Fruit fly (Drosophila melanogaster) whole organism, prepupa: ENCODE measurements around the gene Pebp1.

Experiments
- Blimp-1 ChIP-seq: fragments of 200-800 bp; sonication (Bioruptor generic); optimal IDR thresholded peaks from 3 replicates; lab custom pipeline; 2017; ENCODE audit warnings: missing biosample characterization, missing genetic modification characterization, mild to moderate bottlenecking, moderate library complexity, missing genetic modification reagents
- CG11762 ChIP-seq: fragments of 200-800 bp; sonication (Bioruptor generic); optimal IDR thresholded peaks from 3 replicates; lab custom pipeline; 2016; ENCODE audit warnings: missing biosample characterization, missing genetic modification characterization; ENCODE audit not compliant: insufficient read depth
- CG15336 ChIP-seq: fragments of 200-800 bp; sonication (Bioruptor generic); IDR thresholded peaks from 2 replicates; pipeline ENCODE4 v1.3.6; 2022; ENCODE audit warnings: missing biosample characterization, missing genetic modification characterization
- CG1621 ChIP-seq: fragments of 200-800 bp; sonication (Bioruptor generic); optimal IDR thresholded peaks from 3 replicates; lab custom pipeline; 2018; ENCODE audit warnings: missing biosample characterization, mild to moderate bottlenecking, missing genetic modification characterization
- CG3032 ChIP-seq: fragments of 200-800 bp; optimal IDR thresholded peaks from 2 replicates; lab custom pipeline; 2019; ENCODE audit warnings: missing biosample characterization, mild to moderate bottlenecking, missing genetic modification characterization, moderate library complexity
- CG31627 ChIP-seq: fragments of 200-800 bp; sonication (Bioruptor generic); optimal IDR thresholded peaks from 3 replicates; lab custom pipeline; 2016; ENCODE audit warnings: missing biosample characterization, missing genetic modification characterization
- CG32006 ChIP-seq: fragments of 200-800 bp; sonication (Bioruptor generic); optimal IDR thresholded peaks from 3 replicates; lab custom pipeline; 2017; ENCODE audit warnings: missing biosample characterization, mild to moderate bottlenecking, missing genetic modification characterization
- CG3919 ChIP-seq: fragments of 200-800 bp; sonication (Bioruptor generic); optimal IDR thresholded peaks from 3 replicates; lab custom pipeline; 2016; ENCODE audit warnings: missing biosample characterization, missing genetic modification characterization
- CG6163 ChIP-seq: fragments of 200-800 bp; sonication (Bioruptor generic); IDR thresholded peaks from 3 replicates; pipeline ENCODE4 v1.3.6; 2022; ENCODE audit warnings: missing biosample characterization, missing genetic modification characterization
- CG6808 ChIP-seq: fragments of 200-800 bp; sonication (Bioruptor generic); optimal IDR thresholded peaks from 3 replicates; lab custom pipeline; 2017; ENCODE audit warnings: missing biosample characterization, missing genetic modification characterization, mild to moderate bottlenecking, moderate library complexity, missing genetic modification reagents
- CG8119 ChIP-seq: fragments of 200-800 bp; sonication (Bioruptor generic); IDR thresholded peaks from 3 replicates; pipeline ENCODE4 v1.3.6; 2022; ENCODE audit warnings: missing biosample characterization, missing genetic modification characterization
- Eip78C ChIP-seq: fragments of 200-800 bp; sonication (Bioruptor generic); peaks from one replicate; lab custom pipeline; 2016; ENCODE audit warnings: missing biosample characterization, missing genetic modification characterization
- Eip93F ChIP-seq: fragments of 200-800 bp; sonication (Bioruptor generic); optimal IDR thresholded peaks from 2 replicates; lab custom pipeline; 2016; ENCODE audit warnings: missing biosample characterization, mild to moderate bottlenecking, missing genetic modification characterization
- Ets96B ChIP-seq: fragments of 200-800 bp; optimal IDR thresholded peaks from 2 replicates; lab custom pipeline; 2019; ENCODE audit warnings: missing biosample characterization, mild to moderate bottlenecking, missing genetic modification characterization, moderate library complexity
- Hr4 ChIP-seq: fragments of 200-800 bp; sonication (Bioruptor generic); optimal IDR thresholded peaks from 3 replicates; lab custom pipeline; 2016; ENCODE audit warnings: missing biosample characterization, missing genetic modification characterization
- Smox ChIP-seq: fragments of 200-800 bp; sonication (Bioruptor generic); optimal IDR thresholded peaks from 3 replicates; lab custom pipeline; 2016; ENCODE audit warnings: missing biosample characterization, missing genetic modification characterization
- Sox14 ChIP-seq: fragments of 200-800 bp; sonication (Bioruptor generic); optimal IDR thresholded peaks from 3 replicates; lab custom pipeline; 2016; ENCODE audit warnings: missing biosample characterization, missing genetic modification characterization
- achi ChIP-seq: fragments of 200-800 bp; sonication (Bioruptor generic); optimal IDR thresholded peaks from 3 replicates; lab custom pipeline; 2016; ENCODE audit warnings: missing biosample characterization, missing genetic modification characterization
- acj6 ChIP-seq: fragments of 200-800 bp; sonication (Bioruptor generic); optimal IDR thresholded peaks from 3 replicates; lab custom pipeline; 2016; ENCODE audit warnings: missing biosample characterization, missing genetic modification characterization
- dac ChIP-seq: fragments of 200-800 bp; sonication (Bioruptor generic); optimal IDR thresholded peaks from 2 replicates; lab custom pipeline; 2017; ENCODE audit warnings: missing biosample characterization, mild to moderate bottlenecking, missing genetic modification characterization
- esn ChIP-seq: fragments of 200-800 bp; sonication (Bioruptor generic); optimal IDR thresholded peaks from 2 replicates; lab custom pipeline; 2016; ENCODE audit warnings: missing biosample characterization, mild to moderate bottlenecking, missing genetic modification characterization, moderate library complexity
- fkh ChIP-seq: fragments of 200-800 bp; sonication (Bioruptor generic); optimal IDR thresholded peaks from 3 replicates; lab custom pipeline; 2017; ENCODE audit warnings: missing biosample characterization, mild to moderate bottlenecking, missing genetic modification characterization, moderate library complexity
- spab ChIP-seq: fragments of 200-800 bp; sonication (Bioruptor generic); optimal IDR thresholded peaks from 2 replicates; lab custom pipeline; 2017; ENCODE audit warnings: missing biosample characterization, mild to moderate bottlenecking, missing genetic modification characterization, missing genetic modification reagents
- svp ChIP-seq: fragments of 200-800 bp; sonication (Bioruptor generic); peaks from one replicate; lab custom pipeline; 2016; ENCODE audit warnings: missing biosample characterization, missing genetic modification characterization
- topi ChIP-seq: fragments of 200-800 bp; sonication (Bioruptor generic); optimal IDR thresholded peaks from 3 replicates; lab custom pipeline; 2016; ENCODE audit warnings: missing biosample characterization, missing genetic modification characterization
- vri ChIP-seq: fragments of 200-800 bp; sonication (Bioruptor generic); optimal IDR thresholded peaks from 3 replicates; lab custom pipeline; 2016; ENCODE audit warnings: missing biosample characterization, mild to moderate bottlenecking, missing genetic modification characterization

The Pebp1 gene

dm6 chr3R:22497025-22497424 lies 31.2 kb downstream of the Pebp1 start, which contains the start of gene Octbeta1R:
TSS of gene Octbeta1R (plus strand) at chr3R:22497215.
- no peak for TF ChIP-seq topi (GFP tag; lab: Kevin White, UChicago)
- TF ChIP-seq esn, result no peak
- TF ChIP-seq CG3032, result no peak
- TF ChIP-seq Sox14 (GFP tag; lab: Kevin White, UChicago), result no peak
- no peak for TF ChIP-seq Smox
- no peak for TF ChIP-seq achi (GFP tag; lab: Kevin White, UChicago)
- no peak for TF ChIP-seq CG1621 (tag; lab: Kevin White, UChicago)
- no peak for TF ChIP-seq vri (GFP tag; lab: Kevin White, UChicago)
- no peak for TF ChIP-seq spab (GFP tag; lab: Kevin White, UChicago)
- TF ChIP-seq CG6163 (GFP tag; lab: Robert Waterston, UW), result no peak
- TF ChIP-seq Hr4, result no peak
- TF ChIP-seq acj6 (GFP tag; lab: Kevin White, UChicago), result no peak
- TF ChIP-seq Blimp-1 (GFP tag; lab: Kevin White, UChicago), result no peak
- no peak for TF ChIP-seq CG11762 (GFP tag; lab: Kevin White, UChicago)
- no peak for TF ChIP-seq dac (GFP tag; lab: Kevin White, UChicago)
- TF ChIP-seq CG8119, result no peak
- TF ChIP-seq Ets96B (tag; lab: Kevin White, UChicago), result no peak
- TF ChIP-seq CG6808 (GFP tag; lab: Kevin White, UChicago), result no peak

dm6 chr3R:22503630-22504029 lies 37.8 kb downstream of the Pebp1 start:
- TF ChIP-seq CG15336 (GFP tag; lab: Robert Waterston, UW) (no peak), Sox14 (GFP tag; lab: Kevin White, UChicago) (no peak), svp (peak; percentile 15), fkh (no peak), CG31627 (GFP tag; lab: Kevin White, UChicago) (no peak)

dm6 chr3R:22515384-22515783 lies 49.5 kb downstream of the Pebp1 start:
- TF ChIP-seq CG6163 (GFP tag; lab: Robert Waterston, UW) (peak; percentile 32; the same call in 2 of the 3 replicates), Eip93F (no peak), CG3919 (GFP tag; lab: Kevin White, UChicago) (peak; percentile 1), CG32006 (GFP tag; lab: Kevin White, UChicago) (peak; percentile 17), svp (peak; percentile 48), Eip78C (GFP tag; lab: Kevin White, UChicago) (peak; percentile 60), CG6808 (GFP tag; lab: Kevin White, UChicago) (no peak)
